Worm (Caenorhabditis elegans) whole organism, mixed stage, embryonic: ENCODE data around the gene C06E2.5.
A peak's percentile ranks its signal among the peaks of the same experiment; 100 is the strongest.

ENCODE experiments used
- blmp-1 ChIP-seq: fragments of 150-350 bp; optimal IDR thresholded peaks from 2 replicates; lab custom pipeline; 2014; ENCODE audit warnings: missing biosample characterization, missing genetic modification characterization
- ceh-39 ChIP-seq: fragments of 150-350 bp; optimal IDR thresholded peaks from 2 replicates; lab custom pipeline; 2014; ENCODE audit warnings: missing biosample characterization, missing genetic modification characterization
- ceh-83 ChIP-seq: fragments of 200-800 bp; sonication (Bioruptor generic); optimal IDR thresholded peaks from 2 replicates; lab custom pipeline; 2018; ENCODE audit warnings: mild to moderate bottlenecking, missing genetic modification characterization, missing compliant biosample characterization
- ces-1 ChIP-seq: fragments of 150-350 bp; optimal IDR thresholded peaks from 2 replicates; lab custom pipeline; 2014; ENCODE audit warnings: missing biosample characterization, missing genetic modification reagents, missing genetic modification characterization
- elt-1 ChIP-seq: sonication (generic microtip); optimal IDR thresholded peaks from 2 replicates; lab custom pipeline; 2017; ENCODE audit warnings: missing genetic modification characterization, mild to moderate bottlenecking, missing compliant biosample characterization, antibody characterized with exemption, moderate library complexity, borderline replicate concordance; ENCODE audit not compliant: insufficient read depth
- lin-13 ChIP-seq: fragments of 150-350 bp; optimal IDR thresholded peaks from 2 replicates; lab custom pipeline; 2014; ENCODE audit warnings: missing biosample characterization, missing genetic modification characterization
- lsy-2 ChIP-seq: fragments of 150-350 bp; optimal IDR thresholded peaks from 2 replicates; lab custom pipeline; 2014; ENCODE audit warnings: missing biosample characterization, missing genetic modification characterization
- mab-5 ChIP-seq: fragments of 150-350 bp; optimal IDR thresholded peaks from 2 replicates; lab custom pipeline; 2014; ENCODE audit warnings: missing biosample characterization, missing genetic modification characterization
- nhr-12 ChIP-seq: fragments of 150-350 bp; optimal IDR thresholded peaks from 2 replicates; lab custom pipeline; 2014; ENCODE audit warnings: missing biosample characterization, missing genetic modification characterization
- snpc-4 ChIP-seq: fragments of 150-350 bp; optimal IDR thresholded peaks from 2 replicates; lab custom pipeline; 2014; ENCODE audit warnings: missing biosample characterization, missing genetic modification characterization
- unc-62 ChIP-seq: fragments of 150-350 bp; optimal IDR thresholded peaks from 2 replicates; lab custom pipeline; 2014; ENCODE audit warnings: missing biosample characterization, missing genetic modification reagents, missing genetic modification characterization
- zip-8 ChIP-seq: fragments of 150-350 bp; optimal IDR thresholded peaks from 2 replicates; lab custom pipeline; 2014; ENCODE audit warnings: missing biosample characterization, missing genetic modification characterization
- ztf-11 ChIP-seq: fragments of 150-350 bp; optimal IDR thresholded peaks from 2 replicates; lab custom pipeline; 2014; ENCODE audit warnings: missing biosample characterization, missing genetic modification characterization

ce11 chrX:8857904-8858612 is at the start of gene C06E2.5:
- TF ChIP-seq mab-5 (tag; lab: Kevin White, UChicago) (no peak), ztf-11 (no peak), nhr-12 (no peak), lin-13 (tag; lab: Kevin White, UChicago) (no peak), unc-62 (GFP tag; lab: Kevin White, UChicago) (no peak), elt-1 (peak; percentile 96), lsy-2 (tag; lab: Kevin White, UChicago) (no peak), zip-8 (tag; lab: Kevin White, UChicago) (no peak), snpc-4 (no peak), ceh-83 (GFP tag; lab: Kevin White, UChicago) (no peak), ceh-39 (tag; lab: Kevin White, UChicago) (no peak), ces-1 (GFP tag; lab: Kevin White, UChicago) (no peak), blmp-1 (no peak)
